Worm (Caenorhabditis elegans) whole organism, L2 larva: ENCODE data around the gene snt-7.

Experiments
- ZK546.5 ChIP-seq: sonication (generic microtip); optimal IDR thresholded peaks from 2 replicates; lab custom pipeline; 2017; ENCODE audit warnings: missing biosample characterization, missing genetic modification characterization
- crh-2 ChIP-seq: sonication (generic microtip); optimal IDR thresholded peaks from 2 replicates; lab custom pipeline; 2017; ENCODE audit warnings: missing biosample characterization, missing genetic modification characterization
- lin-39 ChIP-seq: fragments of 150-350 bp; optimal IDR thresholded peaks from 2 replicates; lab custom pipeline; 2014; ENCODE audit warnings: missing biosample characterization, missing genetic modification reagents, missing genetic modification characterization
- lsy-2 ChIP-seq, 2 experiments: fragments of 150-350 bp in 1 of 2; sonication (generic microtip) in 1 of 2; optimal IDR thresholded peaks; 2 replicates each; lab custom pipeline; 2014 to 2017; ENCODE audit warnings: missing biosample characterization in 2 of 2, missing genetic modification characterization in 2 of 2
- mab-5 ChIP-seq: fragments of 150-350 bp; optimal IDR thresholded peaks from 2 replicates; lab custom pipeline; 2014; ENCODE audit warnings: missing biosample characterization, missing genetic modification characterization
- nhr-237 ChIP-seq: fragments of 150-350 bp; optimal IDR thresholded peaks from 2 replicates; lab custom pipeline; 2014; ENCODE audit warnings: missing biosample characterization, missing genetic modification characterization
- nhr-25 ChIP-seq: fragments of 150-350 bp; sonication (generic microtip); optimal IDR thresholded peaks from 3 replicates; lab custom pipeline; 2014; ENCODE audit warnings: missing biosample characterization, missing genetic modification characterization
- nhr-77 ChIP-seq: fragments of 150-350 bp; optimal IDR thresholded peaks from 2 replicates; lab custom pipeline; 2014; ENCODE audit warnings: missing biosample characterization, missing genetic modification characterization
- unc-62 ChIP-seq: fragments of 150-350 bp; optimal IDR thresholded peaks from 2 replicates; lab custom pipeline; 2014; ENCODE audit warnings: missing biosample characterization, missing genetic modification reagents, missing genetic modification characterization
- ztf-4 ChIP-seq: fragments of 150-350 bp; optimal IDR thresholded peaks from 2 replicates; lab custom pipeline; 2014; ENCODE audit warnings: missing biosample characterization, missing genetic modification characterization

DNA sequence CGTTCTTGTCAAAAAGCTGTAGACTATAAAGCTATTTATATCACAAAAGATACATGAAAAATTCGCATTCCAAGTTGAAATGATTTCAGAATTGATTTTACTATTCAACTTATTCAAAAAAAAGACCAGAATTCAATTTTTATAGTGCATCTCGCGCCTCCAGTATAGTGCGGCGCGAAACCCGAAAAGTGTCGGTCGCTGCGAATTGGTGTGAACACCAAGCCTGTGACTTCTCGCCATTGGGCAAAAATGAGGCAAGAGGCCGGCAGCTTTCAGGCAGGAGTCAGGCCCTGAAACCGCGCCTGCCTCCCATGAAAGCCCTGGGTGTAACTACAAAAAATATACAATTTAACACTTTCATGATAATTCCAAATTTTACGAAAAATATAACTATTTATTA is 39.6 kb downstream of the snt-7 start:
- TF ChIP-seq lin-39, result no peak
- no peak for TF ChIP-seq nhr-25 (tag; lab: Kevin White, UChicago)
- TF ChIP-seq nhr-237, result no peak
- TF ChIP-seq ZK546.5, result no peak
- TF ChIP-seq crh-2 (tag; lab: Kevin White, UChicago), result no peak
- TF ChIP-seq mab-5 (tag; lab: Kevin White, UChicago), result no peak
- no peak for TF ChIP-seq lsy-2 (tag; optimal IDR thresholded peaks at IDR 0.05; lab: Kevin White, UChicago)
- TF ChIP-seq ztf-4 (tag; lab: Kevin White, UChicago), result no peak
- TF ChIP-seq unc-62 (GFP tag; lab: Kevin White, UChicago), result no peak
- TF ChIP-seq nhr-77 (tag; lab: Kevin White, UChicago), result no peak
